Fruit fly (Drosophila melanogaster): Measurements from ENCODE around the gene Raf.
A peak's percentile ranks its signal among the peaks of the same experiment; 100 is the strongest.

Gene Raf

dm6 chrX:2293294-2293988 is 1.8 kb upstream of the Raf start, which contains the start of gene CG2865 (continued):
- TF ChIP-seq CG33557 (GFP tag; optimal IDR thresholded peaks at IDR 0.05), result peak; percentile 93
- TF ChIP-seq CG4328 (GFP tag; optimal IDR thresholded peaks at IDR 0.05), result peak; percentile 95
- peak; percentile 92 for TF ChIP-seq scrt (GFP tag; optimal IDR thresholded peaks at IDR 0.05)
- TF ChIP-seq NC2β (GFP tag; optimal IDR thresholded peaks at IDR 0.05), result peak; percentile 82
- TF ChIP-seq CG16863 (GFP tag; optimal IDR thresholded peaks at IDR 0.05), result peak; percentile 84
- TF ChIP-seq unc-4 (GFP tag; IDR thresholded peaks at IDR 0.05; ENCODE audit: partially characterized antibody), result peak; percentile 45; the same call in 1 of the 2 replicates
- no peak; the same call in 1 of the 2 replicates for TF ChIP-seq dan (GFP tag; IDR thresholded peaks at IDR 0.05)
- TF ChIP-seq tap (tag; optimal IDR thresholded peaks at IDR 0.05), result peak; percentile 95
- TF ChIP-seq jing (GFP tag; optimal IDR thresholded peaks at IDR 0.05), result peak; percentile 85
- peak in 1 of 2 experiments; percentile 89 for TF ChIP-seq Hr78 (GFP tag; optimal IDR thresholded peaks at IDR 0.05)
- TF ChIP-seq CG12769 (tag; optimal IDR thresholded peaks at IDR 0.05), result peak; percentile 94
- peak; percentile 41; the same call in 1 of the 2 replicates for TF ChIP-seq GATAe (GFP tag; conservative IDR thresholded peaks at IDR 0.05)
- TF ChIP-seq CG9797 (GFP tag; optimal IDR thresholded peaks at IDR 0.05), result peak; percentile 11
- peak; percentile 53 for TF ChIP-seq MTF-1 (GFP tag; optimal IDR thresholded peaks at IDR 0.05; ENCODE audit: borderline replicate concordance)
- TF ChIP-seq CG11723 (GFP tag; optimal IDR thresholded peaks at IDR 0.05), result peak; percentile 88
- peak; percentile 91 for TF ChIP-seq CG9437 (GFP tag; optimal IDR thresholded peaks at IDR 0.05)
- peak; percentile 95 for TF ChIP-seq unpg (GFP tag; optimal IDR thresholded peaks at IDR 0.05)
- peak; percentile 95 for TF ChIP-seq sqz (GFP tag; optimal IDR thresholded peaks at IDR 0.05)
- peak; percentile 73 for TF ChIP-seq CG4854 (GFP tag; optimal IDR thresholded peaks at IDR 0.05)
- peak; percentile 92 for TF ChIP-seq D19A (tag; optimal IDR thresholded peaks at IDR 0.05)
- peak; percentile 56 for TF ChIP-seq CG13287 (GFP tag; IDR thresholded peaks at IDR 0.05; ENCODE audit: partially characterized antibody)
- TF ChIP-seq CrebB (tag; optimal IDR thresholded peaks at IDR 0.05), result peak; percentile 96
- no peak for TF ChIP-seq lov (optimal IDR thresholded peaks at IDR 0.05)
- TF ChIP-seq lov (GFP tag; IDR thresholded peaks at IDR 0.05), result no peak
- TF ChIP-seq Scr (GFP tag; IDR thresholded peaks at IDR 0.05; ENCODE audit: partially characterized antibody), result no peak; the same call in 1 of the 2 replicates
- TF ChIP-seq gem (tag; optimal IDR thresholded peaks at IDR 0.05), result peak; percentile 97
- TF ChIP-seq CG15073 (GFP tag; optimal IDR thresholded peaks at IDR 0.05), result peak; percentile 49
- peak; percentile 86 for TF ChIP-seq chm (GFP tag; IDR thresholded peaks at IDR 0.05)
- peak; percentile 90 for TF ChIP-seq CG2875 (GFP tag; optimal IDR thresholded peaks at IDR 0.05)
- TF ChIP-seq CG17612 (GFP tag; IDR thresholded peaks at IDR 0.05), result no peak
- TF ChIP-seq lbe (GFP tag; optimal IDR thresholded peaks at IDR 0.05), result peak; percentile 92
- peak; percentile 56 for TF ChIP-seq CTCF (GFP tag; optimal IDR thresholded peaks at IDR 0.05)
- peak; percentile 89 for TF ChIP-seq Rfx (GFP tag; IDR thresholded peaks at IDR 0.05)
- TF ChIP-seq B-H1 (GFP tag; IDR thresholded peaks at IDR 0.05), result peak; percentile 69
- TF ChIP-seq CG5180 (GFP tag; optimal IDR thresholded peaks at IDR 0.05), result peak; percentile 87
- TF ChIP-seq CG15514 (GFP tag; optimal IDR thresholded peaks at IDR 0.05), result peak; percentile 89
- peak; percentile 88 for TF ChIP-seq CG1603 (tag; optimal IDR thresholded peaks at IDR 0.05)
- peak; percentile 77 for TF ChIP-seq HmgD (GFP tag; optimal IDR thresholded peaks at IDR 0.05)
- TF ChIP-seq Bteb2 (GFP tag; optimal IDR thresholded peaks at IDR 0.05), result peak; percentile 89
- TF ChIP-seq CG31388 (GFP tag; optimal IDR thresholded peaks at IDR 0.05), result peak; percentile 58
- peak; percentile 78 for TF ChIP-seq vfl (GFP tag; optimal IDR thresholded peaks at IDR 0.05)
- TF ChIP-seq lmd (GFP tag; IDR thresholded peaks at IDR 0.05), result peak; percentile 91
- TF ChIP-seq onecut (GFP tag; IDR thresholded peaks at IDR 0.05), result peak; percentile 86
- TF ChIP-seq Eip74EF (GFP tag; optimal IDR thresholded peaks at IDR 0.05), result peak in 1 of 2 experiments; percentile 96
- peak; percentile 92 for TF ChIP-seq Side (GFP tag; optimal IDR thresholded peaks at IDR 0.05)
- TF ChIP-seq CoRest (tag; optimal IDR thresholded peaks at IDR 0.05), result peak; percentile 97
- no peak for TF ChIP-seq br (optimal IDR thresholded peaks at IDR 0.05)
- TF ChIP-seq bab2 (GFP tag; optimal IDR thresholded peaks at IDR 0.05), result peak; percentile 86
